Fruit fly (Drosophila melanogaster) whole organism, embryonic: ENCODE data around the gene Gyc89Da.

Source experiments
- ATbp ChIP-seq: fragments of 200-800 bp; sonication (Bioruptor generic); optimal IDR thresholded peaks from 2 replicates; lab custom pipeline; 2017; ENCODE audit warnings: missing biosample characterization, mild to moderate bottlenecking, missing genetic modification characterization, missing genetic modification reagents
- Bdp1 ChIP-seq: fragments of 200-800 bp; sonication (Bioruptor generic); optimal IDR thresholded peaks from 3 replicates; lab custom pipeline; 2016; ENCODE audit warnings: missing biosample characterization, missing genetic modification characterization
- BtbVII ChIP-seq: fragments of 200-800 bp; sonication (Bioruptor generic); optimal IDR thresholded peaks from 3 replicates; lab custom pipeline; 2017; ENCODE audit warnings: missing biosample characterization, mild to moderate bottlenecking, missing genetic modification characterization
- C15 ChIP-seq: fragments of 200-800 bp; sonication (Bioruptor generic); IDR thresholded peaks from 3 replicates; pipeline ENCODE4 v1.3.6; 2022; ENCODE audit warnings: missing biosample characterization, missing genetic modification characterization
- CG11504 ChIP-seq: fragments of 200-800 bp; sonication (Bioruptor generic); optimal IDR thresholded peaks from 3 replicates; lab custom pipeline; 2019; ENCODE audit warnings: missing biosample characterization, mild to moderate bottlenecking, missing genetic modification characterization, moderate library complexity
- CG11695 ChIP-seq: fragments of 200-800 bp; sonication (Bioruptor generic); IDR thresholded peaks from 3 replicates; pipeline ENCODE4 v1.3.6; 2022; ENCODE audit warnings: missing biosample characterization, missing genetic modification characterization
- CG11696 ChIP-seq: fragments of 200-800 bp; sonication (Bioruptor generic); IDR thresholded peaks from 2 replicates; pipeline ENCODE4 v1.3.6; 2022; ENCODE audit warnings: missing biosample characterization, missing genetic modification characterization
- CG12659 ChIP-seq: fragments of 200-800 bp; sonication (Bioruptor generic); optimal IDR thresholded peaks from 3 replicates; lab custom pipeline; 2017; ENCODE audit warnings: mild to moderate bottlenecking, missing biosample characterization, missing genetic modification reagents, missing genetic modification characterization
- CG1529 ChIP-seq: fragments of 200-800 bp; sonication (Bioruptor generic); optimal IDR thresholded peaks from 3 replicates; lab custom pipeline; 2018; ENCODE audit warnings: missing biosample characterization, missing genetic modification characterization
- CG15514 ChIP-seq: fragments of 200-800 bp; sonication (Bioruptor generic); optimal IDR thresholded peaks from 3 replicates; lab custom pipeline; 2017; ENCODE audit warnings: missing biosample characterization, missing genetic modification characterization, mild to moderate bottlenecking, moderate library complexity, missing genetic modification reagents
- CG18599 ChIP-seq: fragments of 200-800 bp; sonication (Bioruptor generic); optimal IDR thresholded peaks from 3 replicates; lab custom pipeline; 2017; ENCODE audit warnings: missing biosample characterization, missing genetic modification characterization, mild to moderate bottlenecking, moderate library complexity, missing genetic modification reagents
- CG2202 ChIP-seq: fragments of 200-800 bp; sonication (Bioruptor generic); optimal IDR thresholded peaks from 2 replicates; lab custom pipeline; 2018; ENCODE audit warnings: missing biosample characterization, mild to moderate bottlenecking, missing genetic modification characterization
- CG2678 ChIP-seq: fragments of 200-800 bp; sonication (Bioruptor generic); optimal IDR thresholded peaks from 3 replicates; lab custom pipeline; 2019; ENCODE audit warnings: missing biosample characterization, mild to moderate bottlenecking, missing genetic modification characterization, moderate library complexity
- CG32532 ChIP-seq: fragments of 200-800 bp; sonication (Bioruptor generic); IDR thresholded peaks from 2 replicates; pipeline ENCODE4 v1.3.6; 2022; ENCODE audit warnings: missing biosample characterization, missing genetic modification characterization
- CG34224 ChIP-seq: fragments of 200-800 bp; sonication (Bioruptor generic); IDR thresholded peaks from 3 replicates; pipeline ENCODE4 v1.3.6; 2022; ENCODE audit warnings: missing biosample characterization, missing genetic modification characterization; ENCODE audit not compliant: partially characterized antibody
- CG34376 ChIP-seq: fragments of 200-800 bp; sonication (Bioruptor generic); optimal IDR thresholded peaks from 2 replicates; lab custom pipeline; 2018; ENCODE audit warnings: missing biosample characterization, mild to moderate bottlenecking, missing genetic modification characterization
- CG6765 ChIP-seq: fragments of 200-800 bp; sonication (Bioruptor generic); optimal IDR thresholded peaks from 3 replicates; lab custom pipeline; 2017; ENCODE audit warnings: missing biosample characterization, mild to moderate bottlenecking, missing genetic modification characterization
- CG7786 ChIP-seq: fragments of 200-800 bp; sonication (Bioruptor generic); optimal IDR thresholded peaks from 2 replicates; lab custom pipeline; 2016; ENCODE audit warnings: missing biosample characterization, missing genetic modification characterization
- CoRest ChIP-seq: fragments of 200-800 bp; sonication (Bioruptor generic); optimal IDR thresholded peaks from 3 replicates; lab custom pipeline; 2018; ENCODE audit warnings: missing biosample characterization, mild to moderate bottlenecking, missing genetic modification characterization, moderate library complexity
- Doc3 ChIP-seq: fragments of 200-800 bp; sonication (Bioruptor generic); IDR thresholded peaks from 3 replicates; pipeline ENCODE4 v1.3.6; 2022; ENCODE audit warnings: missing biosample characterization, missing genetic modification characterization; ENCODE audit not compliant: partially characterized antibody
- Drgx ChIP-seq: fragments of 200-800 bp; sonication (Bioruptor generic); IDR thresholded peaks from 2 replicates; pipeline ENCODE4 v1.3.6; 2022; ENCODE audit warnings: missing biosample characterization, missing genetic modification characterization
- E2f2 ChIP-seq: fragments of 200-800 bp; sonication (Bioruptor generic); IDR thresholded peaks from 2 replicates; pipeline ENCODE4 v1.3.6; 2022; ENCODE audit warnings: missing biosample characterization, missing genetic modification characterization
- GATAe ChIP-seq: fragments of 200-800 bp; sonication (Bioruptor generic); conservative IDR thresholded peaks from 2 replicates; pipeline ENCODE4 v1.3.6; 2022; ENCODE audit warnings: missing biosample characterization, missing genetic modification characterization
- HLH54F ChIP-seq: fragments of 200-800 bp; sonication (Bioruptor generic); optimal IDR thresholded peaks from 3 replicates; lab custom pipeline; 2016; ENCODE audit warnings: missing biosample characterization, missing genetic modification characterization
- HLHmδ ChIP-seq: fragments of 200-800 bp; sonication (Bioruptor generic); optimal IDR thresholded peaks from 2 replicates; lab custom pipeline; 2018; ENCODE audit warnings: missing biosample characterization, mild to moderate bottlenecking, missing genetic modification characterization, moderate library complexity
- HmgD ChIP-seq: fragments of 200-800 bp; sonication (Bioruptor generic); optimal IDR thresholded peaks from 3 replicates; lab custom pipeline; 2016; ENCODE audit warnings: missing biosample characterization, missing genetic modification characterization
- Hmx ChIP-seq: fragments of 200-800 bp; sonication (Bioruptor generic); optimal IDR thresholded peaks from 2 replicates; lab custom pipeline; 2016; ENCODE audit warnings: missing biosample characterization, missing genetic modification characterization
- Hr39 ChIP-seq: fragments of >200 bp; optimal IDR thresholded peaks from 2 replicates; lab custom pipeline; 2017
- Lpt ChIP-seq: fragments of >200 bp; optimal IDR thresholded peaks from 2 replicates; lab custom pipeline; 2018; ENCODE audit warnings: missing biosample characterization, missing genetic modification characterization
- MESR4 ChIP-seq: fragments of 200-800 bp; sonication (Bioruptor generic); optimal IDR thresholded peaks from 2 replicates; lab custom pipeline; 2018; ENCODE audit warnings: missing biosample characterization, mild to moderate bottlenecking, missing genetic modification characterization, moderate library complexity
- NC2β ChIP-seq: fragments of 200-800 bp; sonication (Bioruptor generic); optimal IDR thresholded peaks from 2 replicates; lab custom pipeline; 2016; ENCODE audit warnings: missing biosample characterization, missing genetic modification characterization
- NfI ChIP-seq: fragments of 200-800 bp; sonication (Bioruptor generic); optimal IDR thresholded peaks from 3 replicates; lab custom pipeline; 2018; ENCODE audit warnings: missing biosample characterization, mild to moderate bottlenecking, missing genetic modification characterization, moderate library complexity
- Side ChIP-seq: fragments of 200-800 bp; sonication (Bioruptor generic); optimal IDR thresholded peaks from 2 replicates; lab custom pipeline; 2016; ENCODE audit warnings: missing biosample characterization, missing genetic modification characterization
- Vsx1 ChIP-seq: fragments of 200-800 bp; sonication (Bioruptor generic); optimal IDR thresholded peaks from 2 replicates; lab custom pipeline; 2017; ENCODE audit warnings: missing biosample characterization, mild to moderate bottlenecking, missing genetic modification characterization, missing genetic modification reagents
- ash1 ChIP-seq: fragments of 200-800 bp; sonication (Bioruptor generic); optimal IDR thresholded peaks from 2 replicates; lab custom pipeline; 2018; ENCODE audit warnings: missing biosample characterization, mild to moderate bottlenecking, missing genetic modification characterization
- ato ChIP-seq: fragments of 200-800 bp; sonication (Bioruptor generic); IDR thresholded peaks from 2 replicates; pipeline ENCODE4 v1.3.6; 2022; ENCODE audit warnings: missing biosample characterization, missing genetic modification characterization; ENCODE audit not compliant: partially characterized antibody
- caup ChIP-seq: fragments of 200-800 bp; sonication (Bioruptor generic); optimal IDR thresholded peaks from 3 replicates; lab custom pipeline; 2017; ENCODE audit warnings: missing biosample characterization, mild to moderate bottlenecking, missing genetic modification characterization, moderate library complexity; ENCODE audit not compliant: severe bottlenecking
- disco-r ChIP-seq: fragments of 200-800 bp; sonication (Bioruptor generic); optimal IDR thresholded peaks from 2 replicates; lab custom pipeline; 2016; ENCODE audit warnings: missing biosample characterization, missing genetic modification characterization
- ems ChIP-seq: fragments of 200-800 bp; sonication (Bioruptor generic); optimal IDR thresholded peaks from 3 replicates; lab custom pipeline; 2016; ENCODE audit warnings: missing biosample characterization, missing genetic modification characterization
- fd3F ChIP-seq: fragments of 200-800 bp; sonication (Bioruptor generic); optimal IDR thresholded peaks from 2 replicates; lab custom pipeline; 2018; ENCODE audit warnings: missing biosample characterization, mild to moderate bottlenecking, missing genetic modification characterization, moderate library complexity
- ftz-f1 ChIP-seq: fragments of 200-800 bp; sonication (Bioruptor generic); optimal IDR thresholded peaks from 2 replicates; lab custom pipeline; 2016; ENCODE audit warnings: missing biosample characterization, missing genetic modification characterization
- gcm2 ChIP-seq: fragments of 200-800 bp; sonication (Bioruptor generic); optimal IDR thresholded peaks from 2 replicates; lab custom pipeline; 2016; ENCODE audit warnings: missing biosample characterization, missing genetic modification characterization
- kah ChIP-seq: fragments of 200-800 bp; sonication (Bioruptor generic); optimal IDR thresholded peaks from 2 replicates; lab custom pipeline; 2018; ENCODE audit warnings: missing biosample characterization, mild to moderate bottlenecking, missing genetic modification characterization
- nmo ChIP-seq: fragments of 200-800 bp; sonication (Bioruptor generic); optimal IDR thresholded peaks from 2 replicates; lab custom pipeline; 2018; ENCODE audit warnings: missing biosample characterization, mild to moderate bottlenecking, missing genetic modification characterization, moderate library complexity
- scrt ChIP-seq: fragments of 200-800 bp; sonication (Bioruptor generic); optimal IDR thresholded peaks from 2 replicates; lab custom pipeline; 2018; ENCODE audit warnings: missing biosample characterization, mild to moderate bottlenecking, missing genetic modification characterization, moderate library complexity
- sd ChIP-seq: fragments of 200-800 bp; sonication (Bioruptor generic); optimal IDR thresholded peaks from 3 replicates; lab custom pipeline; 2018; ENCODE audit warnings: missing biosample characterization, mild to moderate bottlenecking, missing genetic modification characterization, moderate library complexity
- sens ChIP-seq: fragments of 200-800 bp; sonication (Bioruptor generic); peaks from one replicate; lab custom pipeline; 2016; ENCODE audit warnings: missing biosample characterization, missing genetic modification characterization
- ssp ChIP-seq: fragments of 200-800 bp; sonication (Bioruptor generic); IDR thresholded peaks from 2 replicates; pipeline ENCODE4 v1.3.6; 2022; ENCODE audit warnings: missing biosample characterization, missing genetic modification characterization
- usp ChIP-seq: fragments of >200 bp; optimal IDR thresholded peaks from 2 replicates; lab custom pipeline; 2017; ENCODE audit warnings: missing biosample characterization, missing genetic modification characterization
- vvl ChIP-seq: fragments of 200-800 bp; sonication (Bioruptor generic); IDR thresholded peaks from 2 replicates; pipeline ENCODE4 v1.3.6; 2022; ENCODE audit warnings: missing biosample characterization, missing genetic modification characterization
- zf30C ChIP-seq: fragments of 200-800 bp; sonication (Bioruptor generic); optimal IDR thresholded peaks from 3 replicates; lab custom pipeline; 2018; ENCODE audit warnings: missing biosample characterization, mild to moderate bottlenecking, missing genetic modification characterization

Gene Gyc89Da

dm6 chr3R:16497379-16497778 lies 25.0 kb downstream of the Gyc89Da start (continued):
- peak; percentile 86 for TF ChIP-seq CG11504 (tag; lab: Kevin White, UChicago)
- TF ChIP-seq CG7786 (GFP tag; lab: Kevin White, UChicago), result peak; percentile 36
- TF ChIP-seq Vsx1 (GFP tag; lab: Kevin White, UChicago), result peak; percentile 66
- peak; percentile 41; the same call in 1 of the 2 replicates for TF ChIP-seq ato
- TF ChIP-seq Doc3 (GFP tag; lab: Robert Waterston, UW), result no peak
- TF ChIP-seq HLHmδ, result no peak
- peak; percentile 58 for TF ChIP-seq CG1529
- peak; percentile 84 for TF ChIP-seq ATbp
- TF ChIP-seq zf30C (GFP tag; lab: Kevin White, UChicago), result peak; percentile 90
- peak; percentile 38 for TF ChIP-seq CG6765
- peak; percentile 82 for TF ChIP-seq CoRest (tag; lab: Kevin White, UChicago)
- TF ChIP-seq CG34224 (GFP tag; lab: Robert Waterston, UW), result no peak
- no peak for TF ChIP-seq HmgD (GFP tag; lab: Kevin White, UChicago)
- peak; percentile 75 for TF ChIP-seq fd3F (GFP tag; lab: Kevin White, UChicago)
- TF ChIP-seq usp (GFP tag; lab: Kevin White, UChicago), result no peak
- TF ChIP-seq ems (GFP tag; lab: Kevin White, UChicago), result peak; percentile 49
- TF ChIP-seq E2f2 (GFP tag; lab: Robert Waterston, UW), result peak; percentile 96
- TF ChIP-seq Side, result peak; percentile 59
- TF ChIP-seq nmo (GFP tag; lab: Kevin White, UChicago), result peak; percentile 85
- peak; percentile 86 for TF ChIP-seq CG11695 (GFP tag; lab: Robert Waterston, UW)
- no peak for TF ChIP-seq ash1 (GFP tag; lab: Kevin White, UChicago)
- no peak for TF ChIP-seq Hr39 (lab: Kevin White, UChicago)
- peak; percentile 85 for TF ChIP-seq CG18599
- peak; percentile 90 for TF ChIP-seq NfI
- TF ChIP-seq HLH54F (GFP tag; lab: Kevin White, UChicago), result peak; percentile 53
- TF ChIP-seq BtbVII (GFP tag; lab: Kevin White, UChicago), result peak; percentile 65
- peak; percentile 81 for TF ChIP-seq Drgx (GFP tag; lab: Robert Waterston, UW)
- peak; percentile 96 for TF ChIP-seq CG32532 (GFP tag; lab: Robert Waterston, UW)
- TF ChIP-seq ssp (GFP tag; lab: Robert Waterston, UW), result peak; percentile 81
- no peak for TF ChIP-seq Lpt (GFP tag; lab: Kevin White, UChicago)
- TF ChIP-seq kah (GFP tag; lab: Kevin White, UChicago), result peak; percentile 68
- 0 out of 3 replicates have a peak, but pooled peaks have one; percentile 55 for TF ChIP-seq C15 (GFP tag; lab: Robert Waterston, UW)
- peak; percentile 88 for TF ChIP-seq sens (GFP tag; lab: Kevin White, UChicago)
- TF ChIP-seq CG2678 (tag; lab: Kevin White, UChicago), result peak; percentile 82
- TF ChIP-seq CG11696 (GFP tag; lab: Robert Waterston, UW), result peak; percentile 65
- TF ChIP-seq disco-r (GFP tag; lab: Kevin White, UChicago), result peak; percentile 38
- peak; percentile 83 for TF ChIP-seq caup (GFP tag; lab: Kevin White, UChicago)
- TF ChIP-seq ftz-f1 (GFP tag; lab: Kevin White, UChicago), result no peak
- peak; percentile 39 for TF ChIP-seq gcm2
- peak; percentile 4 for TF ChIP-seq MESR4
- peak; percentile 93 for TF ChIP-seq vvl (GFP tag; lab: Robert Waterston, UW)
- peak; percentile 57 for TF ChIP-seq scrt (GFP tag; lab: Kevin White, UChicago)
- TF ChIP-seq sd, result peak; percentile 51
- no peak for TF ChIP-seq Hmx
- TF ChIP-seq NC2β (GFP tag; lab: Kevin White, UChicago), result peak; percentile 69
- peak; percentile 56 for TF ChIP-seq Bdp1
- TF ChIP-seq GATAe, result peak; percentile 53; the same call in 1 of the 2 replicates
- TF ChIP-seq CG2202, result peak; percentile 64
- no peak for TF ChIP-seq CG34376 (GFP tag; lab: Kevin White, UChicago)
- TF ChIP-seq CG12659 (GFP tag; lab: Kevin White, UChicago), result peak; percentile 82
- TF ChIP-seq CG15514, result peak; percentile 73
